Worm (Caenorhabditis elegans) whole organism, L1 larva: Measurements from ENCODE around the gene T07D3.2.

Source experiments
- C04F5.9 ChIP-seq: sonication (generic microtip); optimal IDR thresholded peaks from 2 replicates; lab custom pipeline; 2016; ENCODE audit warnings: missing genetic modification characterization, missing compliant biosample characterization
- C16A3.4 ChIP-seq: fragments of 150-350 bp; optimal IDR thresholded peaks from 2 replicates; lab custom pipeline; 2014; ENCODE audit warnings: missing biosample characterization, missing genetic modification characterization
- F16B12.6 ChIP-seq: fragments of 150-350 bp; optimal IDR thresholded peaks from 2 replicates; lab custom pipeline; 2014; ENCODE audit warnings: missing biosample characterization, missing genetic modification characterization
- blmp-1 ChIP-seq: fragments of 150-350 bp; optimal IDR thresholded peaks from 2 replicates; lab custom pipeline; 2014; ENCODE audit warnings: missing biosample characterization, missing genetic modification characterization
- ceh-63 ChIP-seq: fragments of 200-800 bp; sonication (Bioruptor generic); optimal IDR thresholded peaks from 2 replicates; lab custom pipeline; 2018; ENCODE audit warnings: mild to moderate bottlenecking, missing genetic modification characterization, missing compliant biosample characterization
- ceh-82 ChIP-seq, 3 experiments: fragments of 150-350 bp in 1 of 3; sonication (generic microtip) in 2 of 3; optimal IDR thresholded peaks; 2 replicates each; lab custom pipeline; 2014 to 2017; ENCODE audit warnings: missing biosample characterization in 3 of 3, missing genetic modification characterization in 3 of 3
- dpl-1 ChIP-seq, 3 experiments: fragments of 150-350 bp in 2 of 3; sonication (generic microtip) in 1 of 3; optimal IDR thresholded peaks; 2 replicates each; lab custom pipeline; 2014 to 2017; ENCODE audit warnings: missing biosample characterization in 3 of 3, missing genetic modification characterization in 3 of 3, missing genetic modification reagents in 3 of 3
- dsc-1 ChIP-seq: sonication (generic microtip); optimal IDR thresholded peaks from 2 replicates; lab custom pipeline; 2016; ENCODE audit warnings: mild to moderate bottlenecking, missing genetic modification characterization, missing compliant biosample characterization
- efl-1 ChIP-seq, 4 experiments: fragments of 150-350 bp; optimal IDR thresholded peaks in 3 of 4; peaks in 1 of 4; 1 replicate in 1 of 4; 2 replicates in 3 of 4; lab custom pipeline; 2014; ENCODE audit warnings: missing biosample characterization in 2 of 4, missing genetic modification characterization in 2 of 4, missing genetic modification reagents in 2 of 4
- efl-3 ChIP-seq: fragments of 200-800 bp; sonication (Bioruptor generic); optimal IDR thresholded peaks from 2 replicates; lab custom pipeline; 2018; ENCODE audit warnings: mild to moderate bottlenecking, missing genetic modification characterization, missing compliant biosample characterization
- elt-2 ChIP-seq: sonication (generic microtip); optimal IDR thresholded peaks from 2 replicates; lab custom pipeline; 2016; ENCODE audit warnings: missing genetic modification characterization, mild to moderate bottlenecking, inconsistent platforms, missing compliant biosample characterization, missing genetic modification reagents
- elt-3 ChIP-seq, 6 experiments: fragments of 150-350 bp in 1 of 6; sonication (generic microtip); optimal IDR thresholded peaks; 2 replicates each; lab custom pipeline; 2017 to 2018; ENCODE audit warnings: missing biosample characterization in 6 of 6, missing genetic modification characterization in 6 of 6, inconsistent platforms in 1 of 6
- grh-1 ChIP-seq: fragments of 200-800 bp; sonication (Bioruptor generic); IDR thresholded peaks from 2 replicates; pipeline ENCODE4 v1.3.6; 2022; ENCODE audit warnings: missing genetic modification reagents, missing genetic modification characterization, missing compliant biosample characterization
- irx-1 ChIP-seq: sonication (generic microtip); optimal IDR thresholded peaks from 2 replicates; lab custom pipeline; 2016; ENCODE audit warnings: missing genetic modification characterization, missing compliant biosample characterization
- isw-1 ChIP-seq: fragments of 200-800 bp; sonication (Bioruptor generic); IDR thresholded peaks from 2 replicates; pipeline ENCODE4 v1.3.6; 2022; ENCODE audit warnings: missing genetic modification characterization, missing compliant biosample characterization
- lin-14 ChIP-seq: fragments of 200-800 bp; sonication (Bioruptor generic); optimal IDR thresholded peaks from 2 replicates; lab custom pipeline; 2018; ENCODE audit warnings: mild to moderate bottlenecking, missing genetic modification characterization, moderate library complexity, missing compliant biosample characterization
- lin-15B ChIP-seq: fragments of 150-350 bp; sonication (generic microtip); optimal IDR thresholded peaks from 3 replicates; lab custom pipeline; 2014; ENCODE audit warnings: missing biosample characterization, missing genetic modification characterization
- lin-35 ChIP-seq, 2 experiments: fragments of 150-350 bp; optimal IDR thresholded peaks; 2 replicates each; lab custom pipeline; 2014; ENCODE audit warnings: missing biosample characterization in 2 of 2, missing genetic modification characterization in 2 of 2, missing genetic modification reagents in 2 of 2
- lir-3 ChIP-seq: sonication (generic microtip); optimal IDR thresholded peaks from 2 replicates; lab custom pipeline; 2016; ENCODE audit warnings: mild to moderate bottlenecking, missing genetic modification characterization, moderate library complexity, missing compliant biosample characterization; ENCODE audit not compliant: poor library complexity
- lsy-2 ChIP-seq, 2 experiments: fragments of 150-350 bp; optimal IDR thresholded peaks; 2 replicates each; lab custom pipeline; 2014; ENCODE audit warnings: missing biosample characterization in 2 of 2, missing genetic modification characterization in 2 of 2
- mep-1 ChIP-seq: fragments of 150-350 bp; optimal IDR thresholded peaks from 2 replicates; lab custom pipeline; 2014; ENCODE audit warnings: missing biosample characterization, missing genetic modification characterization
- nhr-19 ChIP-seq: fragments of 200-800 bp; sonication (Bioruptor generic); conservative IDR thresholded peaks from 2 replicates; pipeline ENCODE4 v1.3.6; 2022; ENCODE audit warnings: missing genetic modification characterization, missing compliant biosample characterization
- nhr-20 ChIP-seq: sonication (generic microtip); optimal IDR thresholded peaks from 2 replicates; lab custom pipeline; 2016; ENCODE audit warnings: mild to moderate bottlenecking, missing genetic modification characterization, missing compliant biosample characterization
- nhr-28 ChIP-seq: fragments of 150-350 bp; optimal IDR thresholded peaks from 2 replicates; lab custom pipeline; 2014; ENCODE audit warnings: missing biosample characterization, missing genetic modification characterization
- nhr-47 ChIP-seq: sonication (generic microtip); optimal IDR thresholded peaks from 2 replicates; lab custom pipeline; 2016; ENCODE audit warnings: mild to moderate bottlenecking, missing genetic modification characterization, moderate library complexity, missing compliant biosample characterization
- nhr-84 ChIP-seq: sonication (generic microtip); optimal IDR thresholded peaks from 2 replicates; lab custom pipeline; 2017; ENCODE audit warnings: missing biosample characterization, missing genetic modification characterization
- nhr-85 ChIP-seq: sonication (generic microtip); peaks from one replicate; lab custom pipeline; 2016; ENCODE audit warnings: missing genetic modification characterization, inconsistent platforms, missing compliant biosample characterization
- rnt-1 ChIP-seq: sonication (generic microtip); optimal IDR thresholded peaks from 2 replicates; lab custom pipeline; 2016; ENCODE audit warnings: mild to moderate bottlenecking, missing genetic modification characterization, moderate library complexity, missing compliant biosample characterization
- skn-1 ChIP-seq: fragments of 150-350 bp; optimal IDR thresholded peaks from 2 replicates; lab custom pipeline; 2014; ENCODE audit warnings: missing biosample characterization, missing genetic modification characterization
- snpc-4 ChIP-seq: fragments of 150-350 bp; optimal IDR thresholded peaks from 2 replicates; lab custom pipeline; 2014; ENCODE audit warnings: missing biosample characterization, missing genetic modification characterization
- sup-37 ChIP-seq: fragments of 200-800 bp; sonication (Bioruptor generic); optimal IDR thresholded peaks from 2 replicates; lab custom pipeline; 2018; ENCODE audit warnings: mild to moderate bottlenecking, missing genetic modification characterization, missing compliant biosample characterization
- swsn-7 ChIP-seq: sonication (generic microtip); optimal IDR thresholded peaks from 2 replicates; lab custom pipeline; 2016; ENCODE audit warnings: missing genetic modification characterization, missing compliant biosample characterization
- tbx-2 ChIP-seq: sonication (generic microtip); optimal IDR thresholded peaks from 2 replicates; lab custom pipeline; 2016; ENCODE audit warnings: missing genetic modification characterization, missing compliant biosample characterization
- tlp-1 ChIP-seq: fragments of 150-350 bp; optimal IDR thresholded peaks from 2 replicates; lab custom pipeline; 2014; ENCODE audit warnings: missing biosample characterization, missing genetic modification characterization
- unc-30 ChIP-seq: sonication (generic microtip); optimal IDR thresholded peaks from 2 replicates; lab custom pipeline; 2017; ENCODE audit warnings: missing biosample characterization, missing genetic modification characterization
- ztf-4 ChIP-seq: fragments of 150-350 bp; optimal IDR thresholded peaks from 2 replicates; lab custom pipeline; 2014; ENCODE audit warnings: missing biosample characterization, missing genetic modification characterization

The T07D3.2 gene

DNA sequence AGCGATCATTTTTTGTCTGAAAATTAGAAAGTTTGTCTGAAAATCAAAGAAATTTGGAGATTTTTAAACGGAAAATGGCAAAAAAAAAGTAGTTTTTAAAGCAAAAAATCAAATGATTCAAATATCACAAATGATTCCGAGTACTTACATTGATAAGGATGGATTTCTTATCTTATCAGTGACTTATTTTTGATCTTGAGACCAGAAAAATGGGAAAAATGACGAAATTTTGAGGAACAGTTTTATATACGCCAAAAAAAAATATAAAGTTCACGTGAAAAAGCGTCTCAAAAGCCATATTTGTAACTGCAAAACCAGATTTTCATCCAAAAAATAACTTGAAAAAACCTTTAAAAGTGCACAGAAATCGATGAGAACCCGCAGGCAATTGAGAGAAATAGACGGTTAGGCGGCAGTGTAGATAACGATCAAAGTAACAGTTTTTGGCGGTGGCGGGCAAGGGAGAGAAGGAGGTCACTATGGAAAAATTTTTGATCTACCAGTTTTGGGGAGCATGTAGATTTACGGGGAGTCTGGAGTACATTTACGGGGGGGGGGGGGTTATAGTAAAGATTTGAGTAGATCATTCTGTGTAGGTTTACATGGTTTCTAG is 906 bp upstream of the T07D3.2 start, which contains the start of gene T07D3.9:
TSS of gene T07D3.9 (minus strand) at position 194 of the 613 bp plus-strand sequence.
- TF ChIP-seq ztf-4 (tag; lab: Kevin White, UChicago) = no peak
- peak; percentile 59 for TF ChIP-seq tlp-1 (tag; lab: Kevin White, UChicago)
- peak; percentile 11 for TF ChIP-seq blmp-1 (tag; lab: Kevin White, UChicago)
- peak in 5 of 6 experiments; percentile 46 to 97 (median 51) for TF ChIP-seq elt-3 (tag; optimal IDR thresholded peaks at IDR 0.05; lab: Kevin White, UChicago)
- TF ChIP-seq elt-2 (tag; lab: Kevin White, UChicago) = peak; percentile 97
- TF ChIP-seq nhr-20 (tag; lab: Kevin White, UChicago) = peak; percentile 12
- TF ChIP-seq irx-1 = no peak
- no peak for TF ChIP-seq nhr-47 (tag; lab: Kevin White, UChicago)

DNA sequence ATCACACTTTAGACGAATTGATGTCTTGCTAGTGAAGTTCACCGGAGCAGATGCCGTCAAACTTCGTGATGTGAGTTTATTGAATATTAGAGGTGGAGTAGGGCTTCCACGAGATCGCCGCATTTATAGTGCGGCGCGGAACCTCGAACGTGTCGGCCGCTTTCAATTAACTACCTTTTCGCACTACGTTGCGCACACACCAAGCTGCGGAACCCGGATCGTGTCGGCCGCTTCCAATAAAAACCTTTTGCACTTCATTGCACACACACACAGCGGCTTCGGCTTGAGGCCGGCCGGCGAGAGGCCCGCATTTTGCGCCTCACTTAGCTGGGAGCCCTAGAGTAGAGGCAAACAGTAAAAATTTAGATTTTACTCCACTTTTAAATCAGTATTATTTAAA is 3.6 kb downstream of the T07D3.2 start:
- TF ChIP-seq rnt-1 (tag; lab: Kevin White, UChicago) (peak; percentile 69), snpc-4 (tag; lab: Kevin White, UChicago) (peak; percentile 93), tbx-2 (no peak), nhr-19 (GFP tag; lab: Robert Waterston, UW) (peak; percentile 41)

DNA sequence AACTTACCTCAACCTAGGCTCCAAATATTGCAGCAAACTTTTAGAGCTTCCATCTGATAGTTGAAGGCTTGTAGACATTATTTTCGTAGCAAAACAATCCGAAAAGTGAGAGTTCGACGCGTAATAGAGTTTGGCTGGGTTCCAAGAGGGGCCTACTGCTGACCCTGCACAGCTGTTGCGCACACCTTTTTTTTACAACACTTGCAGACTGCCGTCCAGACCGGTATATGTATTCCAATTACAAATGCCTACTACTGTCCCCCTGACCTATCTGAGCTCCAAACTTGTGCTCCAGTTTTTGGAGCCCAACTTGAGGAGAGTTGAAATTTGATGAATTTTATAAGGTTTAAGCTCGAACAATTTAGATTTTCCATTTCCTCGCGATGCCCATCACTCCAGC is 7.8 kb downstream of the T07D3.2 start, which contains the start of the genes fbxc-24 and fbxc-27:
TSS of gene fbxc-24 (minus strand) at position 101 of the 400 bp plus-strand sequence.
TSS of gene fbxc-27 (plus strand) at position 216 of the 400 bp plus-strand sequence.
- TF ChIP-seq grh-1 (GFP tag; lab: Robert Waterston, UW) (no peak), C04F5.9 (tag; lab: Kevin White, UChicago) (no peak), dsc-1 (tag; lab: Kevin White, UChicago) (no peak)

ce11 chrII:911680-912079 is 9.9 kb downstream of the T07D3.2 start, which contains the start of gene fbxc-31:
fbxc-31 (plus strand) TSS chrII:911980.
- TF ChIP-seq efl-1 (optimal IDR thresholded peaks at IDR 0.05; lab: Kevin White, UChicago) (no peak), efl-1 (GFP tag; optimal IDR thresholded peaks at IDR 0.05 in 1 of 2; lab: Kevin White, UChicago) (peak in 1 of 2 experiments; percentile 15), lir-3 (tag; lab: Kevin White, UChicago) (no peak), C04F5.9 (tag; lab: Kevin White, UChicago) (no peak), sup-37 (GFP tag; lab: Kevin White, UChicago) (no peak)
- TF ChIP-seq, all 84 proteins: peak for 1

- TF ChIP-seq swsn-7 (peak; percentile 26), lin-35 (GFP tag; optimal IDR thresholded peaks at IDR 0.05; lab: Kevin White, UChicago) (peak; percentile 23 to 43), snpc-4 (tag; lab: Kevin White, UChicago) (peak; percentile 13), lsy-2 (tag; optimal IDR thresholded peaks at IDR 0.05; lab: Kevin White, UChicago) (peak; percentile 31 to 66), nhr-20 (tag; lab: Kevin White, UChicago) (peak; percentile 4), ceh-63 (GFP tag; lab: Kevin White, UChicago) (no peak), lin-14 (peak; percentile 57), skn-1 (tag; lab: Kevin White, UChicago) (peak; percentile 38), elt-2 (tag; lab: Kevin White, UChicago) (peak; percentile 41), nhr-28 (no peak), nhr-84 (tag; lab: Kevin White, UChicago) (no peak), mep-1 (no peak), F16B12.6 (tag; lab: Kevin White, UChicago) (peak; percentile 30), C16A3.4 (tag; lab: Kevin White, UChicago) (peak; percentile 29), nhr-85 (tag; lab: Kevin White, UChicago) (peak; percentile 0), dpl-1 (GFP tag; optimal IDR thresholded peaks at IDR 0.05; lab: Kevin White, UChicago) (peak in 2 of 3 experiments; percentile 27 to 62), efl-1 (optimal IDR thresholded peaks at IDR 0.05; lab: Kevin White, UChicago) (peak; percentile 63 to 64), efl-1 (GFP tag; optimal IDR thresholded peaks at IDR 0.05 in 1 of 2; lab: Kevin White, UChicago) (peak; percentile 58 to 92), efl-3 (no peak), rnt-1 (tag; lab: Kevin White, UChicago) (peak; percentile 34), unc-30 (no peak), ceh-82 (tag; optimal IDR thresholded peaks at IDR 0.05; lab: Kevin White, UChicago) (peak in 1 of 3 experiments; percentile 31), isw-1 (GFP tag; lab: Robert Waterston, UW) (no peak), lin-15B (tag; lab: Kevin White, UChicago) (peak; percentile 62)
Observed at ce11 chrII:913222-913722, 11.5 kb downstream of the T07D3.2 start, which contains the start of gene fbxc-33. fbxc-33 (plus strand) TSS chrII:913672.
